Worm (Caenorhabditis elegans) whole organism, L1 larva: ENCODE measurements around the gene F49H12.7.

ENCODE experiments used
- alr-1 ChIP-seq: fragments of 200-800 bp; sonication (Bioruptor generic); optimal IDR thresholded peaks from 2 replicates; lab custom pipeline; 2018; ENCODE audit warnings: borderline replicate concordance, mild to moderate bottlenecking, missing genetic modification characterization, missing compliant biosample characterization
- blmp-1 ChIP-seq: fragments of 150-350 bp; optimal IDR thresholded peaks from 2 replicates; lab custom pipeline; 2014; ENCODE audit warnings: missing biosample characterization, missing genetic modification characterization
- nhr-76 ChIP-seq: sonication (generic microtip); optimal IDR thresholded peaks from 2 replicates; lab custom pipeline; 2017; ENCODE audit warnings: missing biosample characterization, missing genetic modification characterization
- ztf-4 ChIP-seq: fragments of 150-350 bp; optimal IDR thresholded peaks from 2 replicates; lab custom pipeline; 2014; ENCODE audit warnings: missing biosample characterization, missing genetic modification characterization

- TF ChIP-seq alr-1 (tag; lab: Kevin White, UChicago) (no peak), nhr-76 (tag; lab: Kevin White, UChicago) (no peak), ztf-4 (tag; lab: Kevin White, UChicago) (no peak), blmp-1 (tag; lab: Kevin White, UChicago) (no peak)
Measured at ce11 chrX:2018848-2019247, 46.0 kb upstream of the F49H12.7 start, which contains the start of gene Y102A11A.3.
